Worm (Caenorhabditis elegans): Measurements from ENCODE around the gene nlp-59.

- TF ChIP-seq lsy-2 (tag; optimal IDR thresholded peaks at IDR 0.05) (no peak), unc-62 (GFP tag; optimal IDR thresholded peaks at IDR 0.05) (no peak), elt-3 (tag; optimal IDR thresholded peaks at IDR 0.05) (no peak), snpc-4 (tag; optimal IDR thresholded peaks at IDR 0.05) (no peak), ces-1 (GFP tag; optimal IDR thresholded peaks at IDR 0.05) (no peak), elt-1 (tag; optimal IDR thresholded peaks at IDR 0.05; ENCODE audit: borderline replicate concordance, insufficient read depth) (no peak), mls-2 (tag; optimal IDR thresholded peaks at IDR 0.05) (no peak), lin-13 (tag; optimal IDR thresholded peaks at IDR 0.05) (no peak), ztf-11 (tag; optimal IDR thresholded peaks at IDR 0.05) (no peak), pha-4 (tag; optimal IDR thresholded peaks at IDR 0.05) (no peak), zip-8 (tag; optimal IDR thresholded peaks at IDR 0.05) (no peak)
These were observed 8.7 kb downstream of the nlp-59 start, which contains the start of gene xbx-1 for ce11 chrV:14979937-14980336.
